Fruit fly (Drosophila melanogaster) whole organism, embryonic: ENCODE data around the gene CG7656.
A peak's percentile ranks its signal among the peaks of the same experiment; 100 is the strongest.

Source experiments
- ATbp ChIP-seq: fragments of 200-800 bp; sonication (Bioruptor generic); optimal IDR thresholded peaks from 2 replicates; lab custom pipeline; 2017; ENCODE audit warnings: missing biosample characterization, mild to moderate bottlenecking, missing genetic modification characterization, missing genetic modification reagents
- Aef1 ChIP-seq: fragments of 200-800 bp; sonication (Bioruptor generic); IDR thresholded peaks from 3 replicates; pipeline ENCODE4 v1.3.6; 2022; ENCODE audit warnings: missing biosample characterization, missing genetic modification characterization
- Awh ChIP-seq: fragments of 200-800 bp; sonication (Bioruptor generic); IDR thresholded peaks from 2 replicates; pipeline ENCODE4, ENCODE4 v1.3.6; 2022; ENCODE audit warnings: missing biosample characterization, missing genetic modification characterization
- BtbVII ChIP-seq: fragments of 200-800 bp; sonication (Bioruptor generic); optimal IDR thresholded peaks from 3 replicates; lab custom pipeline; 2017; ENCODE audit warnings: missing biosample characterization, mild to moderate bottlenecking, missing genetic modification characterization
- CG10543 ChIP-seq: fragments of 200-800 bp; sonication (Bioruptor generic); optimal IDR thresholded peaks from 3 replicates; lab custom pipeline; 2017; ENCODE audit warnings: missing biosample characterization, mild to moderate bottlenecking, missing genetic modification characterization, moderate library complexity
- CG11085 ChIP-seq: fragments of 200-800 bp; sonication (Bioruptor generic); IDR thresholded peaks from 2 replicates; pipeline ENCODE4 v1.3.6; 2022; ENCODE audit warnings: missing biosample characterization, missing genetic modification characterization
- CG1602 ChIP-seq: fragments of 200-800 bp; sonication (Bioruptor generic); optimal IDR thresholded peaks from 3 replicates; lab custom pipeline; 2016; ENCODE audit warnings: missing biosample characterization, missing genetic modification characterization
- CG1647 ChIP-seq: fragments of 200-800 bp; sonication (Bioruptor generic); optimal IDR thresholded peaks from 3 replicates; lab custom pipeline; 2016; ENCODE audit warnings: missing biosample characterization, missing genetic modification characterization
- CG2202 ChIP-seq: fragments of 200-800 bp; sonication (Bioruptor generic); optimal IDR thresholded peaks from 2 replicates; lab custom pipeline; 2018; ENCODE audit warnings: missing biosample characterization, mild to moderate bottlenecking, missing genetic modification characterization
- CG2712 ChIP-seq: fragments of 200-800 bp; optimal IDR thresholded peaks from 3 replicates; lab custom pipeline; 2019; ENCODE audit warnings: missing biosample characterization, mild to moderate bottlenecking, missing genetic modification characterization, moderate library complexity
- CG2875 ChIP-seq: fragments of 200-800 bp; sonication (Bioruptor generic); optimal IDR thresholded peaks from 2 replicates; lab custom pipeline; 2017; ENCODE audit warnings: missing biosample characterization, mild to moderate bottlenecking, missing genetic modification characterization, missing genetic modification reagents
- CG30020 ChIP-seq: fragments of 200-800 bp; optimal IDR thresholded peaks from 2 replicates; lab custom pipeline; 2019; ENCODE audit warnings: missing biosample characterization, mild to moderate bottlenecking, missing genetic modification characterization, moderate library complexity
- CG3726 ChIP-seq: fragments of 200-800 bp; sonication (Bioruptor generic); IDR thresholded peaks from 3 replicates; pipeline ENCODE4, ENCODE4 v1.3.6; 2022; ENCODE audit warnings: missing biosample characterization, missing genetic modification characterization
- CG4404 ChIP-seq: fragments of 200-800 bp; sonication (Bioruptor generic); IDR thresholded peaks from 2 replicates; pipeline ENCODE4 v1.3.6; 2022; ENCODE audit warnings: missing biosample characterization, missing genetic modification characterization
- CG6683 ChIP-seq: fragments of 200-800 bp; sonication (Bioruptor generic); optimal IDR thresholded peaks from 2 replicates; lab custom pipeline; 2017; ENCODE audit warnings: missing biosample characterization, mild to moderate bottlenecking, missing genetic modification characterization, missing genetic modification reagents
- CG7839 ChIP-seq: fragments of 200-800 bp; sonication (Bioruptor generic); optimal IDR thresholded peaks from 3 replicates; lab custom pipeline; 2018; ENCODE audit warnings: missing biosample characterization, mild to moderate bottlenecking, missing genetic modification characterization, moderate library complexity
- CG9215 ChIP-seq: fragments of 200-800 bp; sonication (Bioruptor generic); IDR thresholded peaks from 2 replicates; pipeline ENCODE4 v1.3.6; 2022; ENCODE audit warnings: missing biosample characterization, missing genetic modification characterization
- CG9437 ChIP-seq: fragments of 200-800 bp; sonication (Bioruptor generic); optimal IDR thresholded peaks from 2 replicates; lab custom pipeline; 2018; ENCODE audit warnings: missing biosample characterization, mild to moderate bottlenecking, missing genetic modification characterization
- CTCF ChIP-seq: fragments of 200-800 bp; sonication (Bioruptor generic); optimal IDR thresholded peaks from 2 replicates; lab custom pipeline; 2017; ENCODE audit warnings: missing biosample characterization, mild to moderate bottlenecking, missing genetic modification characterization, moderate library complexity
- Dfd ChIP-seq, 2 experiments: fragments of >200 bp; optimal IDR thresholded peaks; 2 replicates each; lab custom pipeline; 2017; ENCODE audit warnings: missing biosample characterization in 2 of 2, missing genetic modification characterization in 2 of 2
- Dp ChIP-seq: fragments of 200-800 bp; sonication (Bioruptor generic); optimal IDR thresholded peaks from 2 replicates; lab custom pipeline; 2018; ENCODE audit warnings: missing biosample characterization, mild to moderate bottlenecking, missing genetic modification characterization, moderate library complexity
- Fer1 ChIP-seq: fragments of 200-800 bp; sonication (Bioruptor generic); optimal IDR thresholded peaks from 2 replicates; lab custom pipeline; 2017; ENCODE audit warnings: missing biosample characterization, mild to moderate bottlenecking, missing genetic modification characterization
- HLH3B ChIP-seq: fragments of 200-800 bp; sonication (Bioruptor generic); IDR thresholded peaks from 2 replicates; pipeline ENCODE4 v1.3.6; 2022; ENCODE audit warnings: missing biosample characterization, missing genetic modification characterization
- Hsf ChIP-seq: fragments of 200-800 bp; sonication (Bioruptor generic); optimal IDR thresholded peaks from 3 replicates; lab custom pipeline; 2016; ENCODE audit warnings: missing biosample characterization, missing genetic modification characterization
- Lhr ChIP-seq: fragments of 200-800 bp; sonication (Bioruptor generic); optimal IDR thresholded peaks from 3 replicates; lab custom pipeline; 2017; ENCODE audit warnings: mild to moderate bottlenecking, missing biosample characterization, missing genetic modification reagents, missing genetic modification characterization
- Max ChIP-seq: fragments of 200-800 bp; sonication (Bioruptor generic); optimal IDR thresholded peaks from 2 replicates; lab custom pipeline; 2016; ENCODE audit warnings: missing biosample characterization, mild to moderate bottlenecking, missing genetic modification characterization
- NC2β ChIP-seq: fragments of 200-800 bp; sonication (Bioruptor generic); optimal IDR thresholded peaks from 2 replicates; lab custom pipeline; 2016; ENCODE audit warnings: missing biosample characterization, missing genetic modification characterization
- Nf-YC ChIP-seq: fragments of 200-800 bp; optimal IDR thresholded peaks from 3 replicates; lab custom pipeline; 2019; ENCODE audit warnings: missing biosample characterization, mild to moderate bottlenecking, missing genetic modification characterization, moderate library complexity
- Side ChIP-seq: fragments of 200-800 bp; sonication (Bioruptor generic); optimal IDR thresholded peaks from 2 replicates; lab custom pipeline; 2016; ENCODE audit warnings: missing biosample characterization, missing genetic modification characterization
- Sry-β ChIP-seq: fragments of 200-800 bp; sonication (Bioruptor generic); optimal IDR thresholded peaks from 2 replicates; lab custom pipeline; 2018; ENCODE audit warnings: missing biosample characterization, mild to moderate bottlenecking, missing genetic modification characterization, moderate library complexity
- Taf1 ChIP-seq: fragments of 200-800 bp; sonication (Bioruptor generic); IDR thresholded peaks from 2 replicates; pipeline ENCODE4 v1.3.6; 2022; ENCODE audit warnings: missing biosample characterization, missing genetic modification characterization
- Trl ChIP-seq, 3 experiments: fragments of >200 bp in 2 of 3; fragments of 200-800 bp in 1 of 3; sonication (Bioruptor generic) in 1 of 3; optimal IDR thresholded peaks; 2 replicates in 1 of 3; 3 replicates in 2 of 3; lab custom pipeline; 2016 to 2017; ENCODE audit warnings: missing biosample characterization in 1 of 3, missing genetic modification characterization in 1 of 3
- Xbp1 ChIP-seq: fragments of 200-800 bp; sonication (Bioruptor generic); optimal IDR thresholded peaks from 3 replicates; lab custom pipeline; 2016; ENCODE audit warnings: missing biosample characterization, mild to moderate bottlenecking, missing genetic modification characterization
- ash1 ChIP-seq: fragments of 200-800 bp; sonication (Bioruptor generic); optimal IDR thresholded peaks from 2 replicates; lab custom pipeline; 2018; ENCODE audit warnings: missing biosample characterization, mild to moderate bottlenecking, missing genetic modification characterization
- dimm ChIP-seq: fragments of 200-800 bp; sonication (Bioruptor generic); IDR thresholded peaks from 2 replicates; pipeline ENCODE4 v1.3.6; 2022; ENCODE audit warnings: missing biosample characterization, missing genetic modification characterization
- dmrt99B ChIP-seq: fragments of 200-800 bp; sonication (Bioruptor generic); optimal IDR thresholded peaks from 2 replicates; lab custom pipeline; 2018; ENCODE audit warnings: missing biosample characterization, mild to moderate bottlenecking, missing genetic modification characterization, moderate library complexity
- gce ChIP-seq: fragments of 200-800 bp; sonication (Bioruptor generic); IDR thresholded peaks from 3 replicates; pipeline ENCODE4 v1.3.6; 2022; ENCODE audit warnings: missing biosample characterization, missing genetic modification characterization
- gsb-n ChIP-seq: fragments of 200-800 bp; sonication (Bioruptor generic); optimal IDR thresholded peaks from 3 replicates; lab custom pipeline; 2018; ENCODE audit warnings: missing biosample characterization, mild to moderate bottlenecking, missing genetic modification characterization
- h ChIP-seq: fragments of >200 bp; optimal IDR thresholded peaks from 2 replicates; lab custom pipeline; 2017
- jumu ChIP-seq: fragments of 200-800 bp; sonication (Bioruptor generic); optimal IDR thresholded peaks from 3 replicates; lab custom pipeline; 2016; ENCODE audit warnings: missing biosample characterization, missing genetic modification characterization
- lbe ChIP-seq: fragments of 200-800 bp; sonication (Bioruptor generic); optimal IDR thresholded peaks from 2 replicates; lab custom pipeline; 2016; ENCODE audit warnings: missing biosample characterization, mild to moderate bottlenecking, missing genetic modification characterization
- lilli ChIP-seq: fragments of 200-800 bp; sonication (Bioruptor generic); optimal IDR thresholded peaks from 3 replicates; lab custom pipeline; 2016; ENCODE audit warnings: missing biosample characterization, missing genetic modification characterization
- pho ChIP-seq: fragments of 200-800 bp; sonication (Bioruptor generic); optimal IDR thresholded peaks from 2 replicates; lab custom pipeline; 2016; ENCODE audit warnings: missing biosample characterization, missing genetic modification characterization
- psq ChIP-seq: fragments of 200-800 bp; sonication (Bioruptor generic); optimal IDR thresholded peaks from 2 replicates; lab custom pipeline; 2017; ENCODE audit warnings: missing biosample characterization, missing genetic modification characterization
- rib ChIP-seq: fragments of 200-800 bp; sonication (Bioruptor generic); IDR thresholded peaks from 2 replicates; pipeline ENCODE4 v1.3.6; 2022; ENCODE audit warnings: missing biosample characterization, missing genetic modification characterization
- sc ChIP-seq, 3 experiments: fragments of >200 bp in 2 of 3; fragments of 200-800 bp in 1 of 3; sonication (Bioruptor generic) in 1 of 3; optimal IDR thresholded peaks; 2 replicates in 2 of 3; 3 replicates in 1 of 3; lab custom pipeline; 2017; ENCODE audit warnings: mild to moderate bottlenecking in 1 of 3, missing biosample characterization in 1 of 3, missing genetic modification characterization in 1 of 3, missing genetic modification reagents in 1 of 3
- so ChIP-seq: fragments of 200-800 bp; sonication (Bioruptor generic); IDR thresholded peaks from 3 replicates; pipeline ENCODE4 v1.3.6; 2022; ENCODE audit warnings: missing biosample characterization, missing genetic modification characterization
- sob ChIP-seq: fragments of 200-800 bp; sonication (Bioruptor generic); IDR thresholded peaks from 2 replicates; pipeline ENCODE4 v1.3.6; 2022; ENCODE audit warnings: missing biosample characterization, missing genetic modification characterization
- sqz ChIP-seq: fragments of 200-800 bp; sonication (Bioruptor generic); optimal IDR thresholded peaks from 3 replicates; lab custom pipeline; 2018; ENCODE audit warnings: missing biosample characterization, mild to moderate bottlenecking, missing genetic modification characterization
- trh ChIP-seq: fragments of 200-800 bp; sonication (Bioruptor generic); optimal IDR thresholded peaks from 2 replicates; lab custom pipeline; 2016; ENCODE audit warnings: missing biosample characterization, missing genetic modification characterization

Gene CG7656

DNA sequence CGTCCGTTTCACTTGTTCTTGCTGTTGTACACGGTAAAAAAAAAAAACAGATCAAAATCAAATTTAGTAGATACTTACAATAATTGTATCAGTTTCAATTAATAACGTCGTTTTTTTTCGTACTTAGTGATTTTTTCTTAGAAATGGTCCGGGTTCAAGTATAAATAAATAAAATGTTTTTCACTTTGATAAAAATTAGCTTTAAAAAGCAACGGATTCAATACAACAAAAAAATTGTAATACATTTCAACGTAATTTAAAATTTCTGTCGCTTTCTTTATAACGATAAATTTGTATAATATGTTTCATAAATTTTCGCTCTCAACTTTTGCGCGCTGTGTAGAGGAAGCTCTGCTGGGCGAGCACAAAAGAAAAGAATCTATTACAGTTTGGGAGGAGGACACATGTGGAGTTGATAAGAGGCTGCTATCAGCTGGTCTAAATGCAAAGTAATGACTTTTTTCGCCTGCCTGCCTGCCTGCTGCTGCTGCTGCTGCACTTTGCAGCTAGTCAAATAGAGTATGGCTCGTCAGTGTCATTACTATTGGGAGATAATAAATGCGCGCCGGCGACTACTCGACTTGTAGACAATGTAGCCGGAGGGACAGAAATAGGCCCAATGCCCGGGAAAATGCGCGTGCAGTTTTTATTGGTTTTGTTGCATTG, 49.9 kb downstream of the CG7656 start:
- no peak for TF ChIP-seq CG10543 (GFP tag; lab: Kevin White, UChicago)
- TF ChIP-seq CG3726 (GFP tag; lab: Robert Waterston, UW), result no peak
- TF ChIP-seq ash1 (GFP tag; lab: Kevin White, UChicago), result no peak
- TF ChIP-seq trh, result peak; percentile 63
- TF ChIP-seq CG7839, result peak; percentile 84
- TF ChIP-seq psq (GFP tag; lab: Kevin White, UChicago), result no peak
- no peak for TF ChIP-seq pho (GFP tag; lab: Kevin White, UChicago)
- TF ChIP-seq jumu, result peak; percentile 1
- TF ChIP-seq Fer1, result peak; percentile 55
- TF ChIP-seq CG6683 (GFP tag; lab: Kevin White, UChicago), result peak; percentile 6
- TF ChIP-seq gce (GFP tag; lab: Robert Waterston, UW), result peak; percentile 35; the same call in 1 of the 3 replicates
- peak; percentile 54 for TF ChIP-seq ATbp (GFP tag; lab: Kevin White, UChicago)
- TF ChIP-seq CG2712 (tag; lab: Kevin White, UChicago), result peak; percentile 80
- no peak for TF ChIP-seq Lhr (GFP tag; lab: Kevin White, UChicago)
- peak; percentile 63 for TF ChIP-seq lilli (GFP tag; lab: Kevin White, UChicago)
- peak; percentile 50 for TF ChIP-seq CG4404
- TF ChIP-seq so (GFP tag; lab: Robert Waterston, UW), result no peak
- peak; percentile 26; the same call in 1 of the 2 replicates for TF ChIP-seq CG9215 (GFP tag; lab: Robert Waterston, UW)
- peak; percentile 15 for TF ChIP-seq Nf-YC
- TF ChIP-seq Hsf (GFP tag; lab: Kevin White, UChicago), result peak; percentile 67
- TF ChIP-seq CG2202 (tag; lab: Kevin White, UChicago), result peak; percentile 19
- no peak for TF ChIP-seq Sry-β (GFP tag; lab: Kevin White, UChicago)
- no peak for TF ChIP-seq NC2β
- peak; percentile 32 for TF ChIP-seq sqz (GFP tag; lab: Kevin White, UChicago)
- 0 out of 2 replicates have a peak, but pooled peaks have one; percentile 16 for TF ChIP-seq Awh (GFP tag; lab: Robert Waterston, UW)
- TF ChIP-seq sc (optimal IDR thresholded peaks at IDR 0.05; lab: Kevin White, UChicago), result no peak
- TF ChIP-seq sc (GFP tag; optimal IDR thresholded peaks at IDR 0.05; lab: Kevin White, UChicago), result peak; percentile 69
- no peak for TF ChIP-seq Trl (optimal IDR thresholded peaks at IDR 0.05; lab: Kevin White, UChicago)
- TF ChIP-seq Trl (GFP tag; optimal IDR thresholded peaks at IDR 0.05; lab: Kevin White, UChicago), result peak; percentile 52
- no peak for TF ChIP-seq dimm (GFP tag; lab: Robert Waterston, UW)
- TF ChIP-seq CG2875 (GFP tag; lab: Kevin White, UChicago), result peak; percentile 50
- TF ChIP-seq rib (GFP tag; lab: Robert Waterston, UW), result no peak
- TF ChIP-seq Dp (GFP tag; lab: Kevin White, UChicago), result no peak
- TF ChIP-seq CG1647 (GFP tag; lab: Kevin White, UChicago), result peak; percentile 19
- peak; percentile 82 for TF ChIP-seq dmrt99B
- no peak for TF ChIP-seq h (lab: Kevin White, UChicago)
- TF ChIP-seq CG11085 (GFP tag; lab: Robert Waterston, UW), result no peak
- peak; percentile 70 for TF ChIP-seq CG9437 (GFP tag; lab: Kevin White, UChicago)
- 0 out of 3 replicates have a peak, but pooled peaks have one; percentile 10 for TF ChIP-seq Aef1 (GFP tag; lab: Robert Waterston, UW)
- TF ChIP-seq HLH3B (GFP tag; lab: Robert Waterston, UW), result peak; percentile 23; the same call in 1 of the 2 replicates
- peak; percentile 55 for TF ChIP-seq Max (GFP tag; lab: Kevin White, UChicago)
- TF ChIP-seq Dfd (GFP tag; optimal IDR thresholded peaks at IDR 0.05; lab: Kevin White, UChicago), result no peak
- TF ChIP-seq Xbp1 (GFP tag; lab: Kevin White, UChicago), result peak; percentile 63
- peak; percentile 73 for TF ChIP-seq CG1602 (GFP tag; lab: Kevin White, UChicago)
- TF ChIP-seq Side (GFP tag; lab: Kevin White, UChicago), result no peak
- peak; percentile 7 for TF ChIP-seq BtbVII
- no peak for TF ChIP-seq CG30020 (tag; lab: Kevin White, UChicago)
- TF ChIP-seq CTCF (GFP tag; lab: Kevin White, UChicago), result peak; percentile 15
- TF ChIP-seq lbe, result no peak
- no peak for TF ChIP-seq Taf1 (GFP tag; lab: Robert Waterston, UW)
- TF ChIP-seq gsb-n, result peak; percentile 64
- TF ChIP-seq sob (GFP tag; lab: Robert Waterston, UW), result peak; percentile 52; the same call in 1 of the 2 replicates
